Fruit fly (Drosophila melanogaster) whole organism, embryonic: Measurements from ENCODE around the gene Osi6.
A peak's percentile ranks its signal among the peaks of the same experiment; 100 is the strongest.

Experiments used
- Blimp-1 ChIP-seq: fragments of 200-800 bp; sonication (Bioruptor generic); optimal IDR thresholded peaks from 3 replicates; lab custom pipeline; 2018; ENCODE audit warnings: missing biosample characterization, missing genetic modification characterization, mild to moderate bottlenecking, moderate library complexity, missing genetic modification reagents
- Bteb2 ChIP-seq: fragments of 200-800 bp; sonication (Bioruptor generic); optimal IDR thresholded peaks from 2 replicates; lab custom pipeline; 2016; ENCODE audit warnings: missing biosample characterization, missing genetic modification characterization
- CG1024 ChIP-seq: fragments of 200-800 bp; sonication (Bioruptor generic); IDR thresholded peaks from 2 replicates; pipeline ENCODE4 v1.3.6; 2022; ENCODE audit warnings: missing biosample characterization, missing genetic modification characterization
- CG10267 ChIP-seq: fragments of 200-800 bp; sonication (Bioruptor generic); optimal IDR thresholded peaks from 2 replicates; lab custom pipeline; 2018; ENCODE audit warnings: missing biosample characterization, mild to moderate bottlenecking, missing genetic modification characterization, moderate library complexity
- CG11093 ChIP-seq: fragments of 200-800 bp; sonication (Bioruptor generic); IDR thresholded peaks from 3 replicates; pipeline ENCODE4 v1.3.6; 2022; ENCODE audit warnings: missing biosample characterization, missing genetic modification characterization
- CG11696 ChIP-seq: fragments of 200-800 bp; sonication (Bioruptor generic); IDR thresholded peaks from 2 replicates; pipeline ENCODE4 v1.3.6; 2022; ENCODE audit warnings: missing biosample characterization, missing genetic modification characterization
- CG12236 ChIP-seq: fragments of 200-800 bp; sonication (Bioruptor generic); optimal IDR thresholded peaks from 2 replicates; lab custom pipeline; 2016; ENCODE audit warnings: missing biosample characterization, missing genetic modification characterization
- CG12659 ChIP-seq: fragments of 200-800 bp; sonication (Bioruptor generic); optimal IDR thresholded peaks from 3 replicates; lab custom pipeline; 2017; ENCODE audit warnings: mild to moderate bottlenecking, missing biosample characterization, missing genetic modification reagents, missing genetic modification characterization
- CG13123 ChIP-seq: fragments of 200-800 bp; sonication (Bioruptor generic); optimal IDR thresholded peaks from 2 replicates; lab custom pipeline; 2016; ENCODE audit warnings: missing biosample characterization, missing genetic modification characterization
- CG14860 ChIP-seq: fragments of 200-800 bp; sonication (Bioruptor generic); IDR thresholded peaks from 3 replicates; pipeline ENCODE4 v1.3.6; 2022; ENCODE audit warnings: missing biosample characterization, missing genetic modification characterization; ENCODE audit not compliant: partially characterized antibody
- CG16863 ChIP-seq: fragments of 200-800 bp; sonication (Bioruptor generic); optimal IDR thresholded peaks from 3 replicates; lab custom pipeline; 2016; ENCODE audit warnings: missing biosample characterization, missing genetic modification characterization
- CG17186 ChIP-seq: fragments of 200-800 bp; sonication (Bioruptor generic); optimal IDR thresholded peaks from 3 replicates; lab custom pipeline; 2017; ENCODE audit warnings: missing biosample characterization, missing genetic modification reagents, missing genetic modification characterization
- CG17385 ChIP-seq: fragments of 200-800 bp; sonication (Bioruptor generic); optimal IDR thresholded peaks from 3 replicates; lab custom pipeline; 2018; ENCODE audit warnings: missing biosample characterization, mild to moderate bottlenecking, missing genetic modification characterization
- CG2875 ChIP-seq: fragments of 200-800 bp; sonication (Bioruptor generic); optimal IDR thresholded peaks from 2 replicates; lab custom pipeline; 2017; ENCODE audit warnings: missing biosample characterization, mild to moderate bottlenecking, missing genetic modification characterization, missing genetic modification reagents
- CG34224 ChIP-seq: fragments of 200-800 bp; sonication (Bioruptor generic); IDR thresholded peaks from 3 replicates; pipeline ENCODE4 v1.3.6; 2022; ENCODE audit warnings: missing biosample characterization, missing genetic modification characterization; ENCODE audit not compliant: partially characterized antibody
- CG6272 ChIP-seq: fragments of 200-800 bp; sonication (Bioruptor generic); IDR thresholded peaks from 2 replicates; pipeline ENCODE4 v1.3.6; 2022; ENCODE audit warnings: missing biosample characterization, missing genetic modification characterization
- CG8388 ChIP-seq: fragments of 200-800 bp; sonication (Bioruptor generic); optimal IDR thresholded peaks from 2 replicates; lab custom pipeline; 2019; ENCODE audit warnings: missing biosample characterization, mild to moderate bottlenecking, missing genetic modification characterization, moderate library complexity
- CG9215 ChIP-seq: fragments of 200-800 bp; sonication (Bioruptor generic); IDR thresholded peaks from 2 replicates; pipeline ENCODE4 v1.3.6; 2022; ENCODE audit warnings: missing biosample characterization, missing genetic modification characterization
- CG9727 ChIP-seq: fragments of 200-800 bp; sonication (Bioruptor generic); optimal IDR thresholded peaks from 3 replicates; lab custom pipeline; 2017; ENCODE audit warnings: missing biosample characterization, mild to moderate bottlenecking, missing genetic modification characterization
- D19A ChIP-seq: fragments of 200-800 bp; optimal IDR thresholded peaks from 3 replicates; lab custom pipeline; 2019; ENCODE audit warnings: missing biosample characterization, mild to moderate bottlenecking, missing genetic modification characterization, moderate library complexity
- Dfd ChIP-seq, 2 experiments: fragments of >200 bp; optimal IDR thresholded peaks; 2 replicates each; lab custom pipeline; 2017; ENCODE audit warnings: missing biosample characterization in 2 of 2, missing genetic modification characterization in 2 of 2
- Drgx ChIP-seq: fragments of 200-800 bp; sonication (Bioruptor generic); IDR thresholded peaks from 2 replicates; pipeline ENCODE4 v1.3.6; 2022; ENCODE audit warnings: missing biosample characterization, missing genetic modification characterization
- MTF-1 ChIP-seq: fragments of 200-800 bp; sonication (Bioruptor generic); optimal IDR thresholded peaks from 2 replicates; lab custom pipeline; 2018; ENCODE audit warnings: missing biosample characterization, mild to moderate bottlenecking, missing genetic modification characterization, borderline replicate concordance
- Mad ChIP-seq: fragments of 200-800 bp; sonication (Bioruptor generic); optimal IDR thresholded peaks from 2 replicates; lab custom pipeline; 2016; ENCODE audit warnings: missing biosample characterization, missing genetic modification characterization
- Meics ChIP-seq: fragments of 200-800 bp; sonication (Bioruptor generic); optimal IDR thresholded peaks from 2 replicates; lab custom pipeline; 2017; ENCODE audit warnings: missing biosample characterization, mild to moderate bottlenecking, missing genetic modification characterization
- Mes4 ChIP-seq: fragments of 200-800 bp; sonication (Bioruptor generic); optimal IDR thresholded peaks from 2 replicates; lab custom pipeline; 2016; ENCODE audit warnings: missing biosample characterization, missing genetic modification characterization
- NFAT ChIP-seq: fragments of 200-800 bp; sonication (Bioruptor generic); IDR thresholded peaks from 2 replicates; pipeline ENCODE4 v1.3.6; 2022; ENCODE audit warnings: missing biosample characterization, missing genetic modification characterization
- Nf-YC ChIP-seq: fragments of 200-800 bp; optimal IDR thresholded peaks from 3 replicates; lab custom pipeline; 2019; ENCODE audit warnings: missing biosample characterization, mild to moderate bottlenecking, missing genetic modification characterization, moderate library complexity
- Side ChIP-seq: fragments of 200-800 bp; sonication (Bioruptor generic); optimal IDR thresholded peaks from 2 replicates; lab custom pipeline; 2016; ENCODE audit warnings: missing biosample characterization, missing genetic modification characterization
- Stat92E ChIP-seq, 3 experiments: fragments of >200 bp in 2 of 3; fragments of 200-800 bp in 1 of 3; sonication (Bioruptor generic) in 1 of 3; optimal IDR thresholded peaks; 2 replicates each; lab custom pipeline; 2017 to 2019; ENCODE audit warnings: missing biosample characterization in 3 of 3, missing genetic modification characterization in 3 of 3, mild to moderate bottlenecking in 1 of 3, moderate library complexity in 1 of 3
- abd-A ChIP-seq: fragments of 200-800 bp; sonication (Bioruptor generic); optimal IDR thresholded peaks from 3 replicates; lab custom pipeline; 2019; ENCODE audit warnings: missing biosample characterization, mild to moderate bottlenecking, missing genetic modification characterization, moderate library complexity
- al ChIP-seq: fragments of 200-800 bp; sonication (Bioruptor generic); IDR thresholded peaks from 2 replicates; pipeline ENCODE4 v1.3.6; 2022; ENCODE audit warnings: missing biosample characterization, missing genetic modification characterization
- bbx ChIP-seq: fragments of 200-800 bp; sonication (Bioruptor generic); IDR thresholded peaks from 2 replicates; pipeline ENCODE4 v1.3.6; 2022; ENCODE audit warnings: missing biosample characterization, missing genetic modification characterization; ENCODE audit not compliant: partially characterized antibody
- bcd ChIP-seq: fragments of 200-800 bp; sonication (Bioruptor generic); optimal IDR thresholded peaks from 2 replicates; lab custom pipeline; 2017; ENCODE audit warnings: missing biosample characterization, mild to moderate bottlenecking, missing genetic modification characterization
- cg ChIP-seq: fragments of 200-800 bp; sonication (Bioruptor generic); optimal IDR thresholded peaks from 3 replicates; lab custom pipeline; 2019; ENCODE audit warnings: missing biosample characterization, mild to moderate bottlenecking, missing genetic modification characterization, moderate library complexity
- chm ChIP-seq: fragments of 200-800 bp; sonication (Bioruptor generic); IDR thresholded peaks from 2 replicates; pipeline ENCODE4 v1.3.6; 2022; ENCODE audit warnings: missing biosample characterization, missing genetic modification characterization
- crol ChIP-seq: fragments of 200-800 bp; sonication (Bioruptor generic); IDR thresholded peaks from 2 replicates; pipeline ENCODE4 v1.3.6; 2022; ENCODE audit warnings: missing biosample characterization, missing genetic modification characterization
- dati ChIP-seq: fragments of 200-800 bp; sonication (Bioruptor generic); IDR thresholded peaks from 2 replicates; pipeline ENCODE4 v1.3.6; 2022; ENCODE audit warnings: missing biosample characterization, missing genetic modification characterization
- dmrt11E ChIP-seq: fragments of 200-800 bp; sonication (Bioruptor generic); optimal IDR thresholded peaks from 3 replicates; lab custom pipeline; 2018; ENCODE audit warnings: missing biosample characterization, mild to moderate bottlenecking, missing genetic modification characterization, moderate library complexity
- fd64A ChIP-seq: fragments of 200-800 bp; sonication (Bioruptor generic); optimal IDR thresholded peaks from 3 replicates; lab custom pipeline; 2018; ENCODE audit warnings: missing biosample characterization, mild to moderate bottlenecking, missing genetic modification characterization
- h ChIP-seq: fragments of >200 bp; optimal IDR thresholded peaks from 2 replicates; lab custom pipeline; 2017
- her ChIP-seq: fragments of 200-800 bp; sonication (Bioruptor generic); optimal IDR thresholded peaks from 2 replicates; lab custom pipeline; 2016; ENCODE audit warnings: missing biosample characterization, missing genetic modification characterization
- ind ChIP-seq: fragments of 200-800 bp; sonication (Bioruptor generic); optimal IDR thresholded peaks from 3 replicates; lab custom pipeline; 2016; ENCODE audit warnings: missing biosample characterization, missing genetic modification characterization
- inv ChIP-seq: fragments of 200-800 bp; sonication (Bioruptor generic); IDR thresholded peaks from 2 replicates; pipeline ENCODE4 v1.3.6; 2022; ENCODE audit warnings: missing biosample characterization, missing genetic modification characterization; ENCODE audit not compliant: partially characterized antibody
- lola ChIP-seq, 3 experiments: fragments of >200 bp in 2 of 3; fragments of 200-800 bp in 1 of 3; sonication (Bioruptor generic) in 1 of 3; optimal IDR thresholded peaks; 2 replicates each; lab custom pipeline; 2017 to 2019; ENCODE audit warnings: missing biosample characterization in 3 of 3, missing genetic modification characterization in 3 of 3, mild to moderate bottlenecking in 1 of 3, moderate library complexity in 1 of 3
- pb ChIP-seq: fragments of 200-800 bp; sonication (Bioruptor generic); optimal IDR thresholded peaks from 3 replicates; lab custom pipeline; 2016; ENCODE audit warnings: missing biosample characterization, missing genetic modification characterization
- pnt ChIP-seq: fragments of 200-800 bp; sonication (Bioruptor generic); optimal IDR thresholded peaks from 3 replicates; lab custom pipeline; 2016; ENCODE audit warnings: missing biosample characterization, missing genetic modification characterization
- ssp ChIP-seq: fragments of 200-800 bp; sonication (Bioruptor generic); IDR thresholded peaks from 2 replicates; pipeline ENCODE4 v1.3.6; 2022; ENCODE audit warnings: missing biosample characterization, missing genetic modification characterization
- twi ChIP-seq: fragments of 200-800 bp; optimal IDR thresholded peaks from 2 replicates; lab custom pipeline; 2019; ENCODE audit warnings: missing biosample characterization, mild to moderate bottlenecking, missing genetic modification characterization, moderate library complexity
- vnd ChIP-seq: fragments of 200-800 bp; sonication (Bioruptor generic); IDR thresholded peaks from 3 replicates; pipeline ENCODE4 v1.3.6; 2022; ENCODE audit warnings: missing biosample characterization, missing genetic modification characterization; ENCODE audit not compliant: partially characterized antibody

The Osi6 gene

DNA sequence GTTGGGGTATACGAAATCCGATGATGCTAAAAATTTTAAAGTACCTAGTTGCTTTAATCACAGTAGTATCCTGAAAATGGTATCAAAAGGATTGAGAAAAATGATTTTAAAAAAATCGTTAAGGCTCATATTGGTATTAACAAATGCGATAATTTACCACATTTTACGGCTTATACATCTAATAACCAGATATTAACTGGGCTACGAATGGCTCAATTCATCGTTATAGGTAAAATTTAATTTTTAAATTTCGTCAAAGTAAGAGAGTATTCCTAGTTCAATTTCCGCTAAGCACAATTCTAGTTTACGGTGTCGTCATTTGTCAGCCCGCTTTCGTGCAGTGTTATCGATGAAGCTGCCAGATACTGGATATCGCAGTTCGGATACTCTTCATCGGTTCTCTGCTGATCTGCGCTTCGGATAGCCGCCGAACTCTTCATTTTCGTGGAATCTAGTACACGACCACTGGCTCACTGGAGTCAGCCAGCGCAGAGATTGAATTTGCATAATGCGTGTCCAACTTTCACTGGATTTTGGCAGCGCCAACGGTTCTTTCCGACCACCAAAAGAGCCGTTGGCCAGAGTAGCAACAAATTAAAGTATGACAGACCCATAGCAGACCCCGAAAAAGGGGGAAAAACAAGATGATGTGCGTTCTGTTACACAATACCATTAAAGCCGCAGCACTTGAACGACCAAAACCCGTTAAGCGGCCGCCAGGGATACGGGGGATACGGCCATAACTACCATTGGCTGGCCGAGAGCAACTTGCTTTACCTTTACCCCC lies 5.3 kb upstream of the Osi6 start (continued):
- TF ChIP-seq inv (GFP tag; lab: Robert Waterston, UW), result no peak
- peak; percentile 26 for TF ChIP-seq pnt
- no peak for TF ChIP-seq Dfd (GFP tag; optimal IDR thresholded peaks at IDR 0.05; lab: Kevin White, UChicago)
- no peak for TF ChIP-seq CG1024 (GFP tag; lab: Robert Waterston, UW)
- no peak for TF ChIP-seq CG6272 (GFP tag; lab: Robert Waterston, UW)
- TF ChIP-seq Drgx, result no peak
- no peak for TF ChIP-seq CG9215 (GFP tag; lab: Robert Waterston, UW)
- TF ChIP-seq al (GFP tag; lab: Robert Waterston, UW), result no peak
- TF ChIP-seq CG11696, result no peak
- no peak for TF ChIP-seq CG34224 (GFP tag; lab: Robert Waterston, UW)
- TF ChIP-seq CG2875 (GFP tag; lab: Kevin White, UChicago), result peak; percentile 40
- no peak for TF ChIP-seq bcd (GFP tag; lab: Kevin White, UChicago)
- TF ChIP-seq CG17385 (GFP tag; lab: Kevin White, UChicago), result no peak
- TF ChIP-seq Meics (GFP tag; lab: Kevin White, UChicago), result no peak
- no peak for TF ChIP-seq CG12659 (GFP tag; lab: Kevin White, UChicago)
- TF ChIP-seq Nf-YC (tag; lab: Kevin White, UChicago), result no peak
- TF ChIP-seq CG14860 (GFP tag; lab: Robert Waterston, UW), result no peak
- no peak for TF ChIP-seq ind (GFP tag; lab: Kevin White, UChicago)
- no peak for TF ChIP-seq fd64A (GFP tag; lab: Kevin White, UChicago)
- no peak for TF ChIP-seq Stat92E (GFP tag; optimal IDR thresholded peaks at IDR 0.05; lab: Kevin White, UChicago)
- no peak for TF ChIP-seq dati (GFP tag; lab: Robert Waterston, UW)
- no peak for TF ChIP-seq bbx
- TF ChIP-seq pb (GFP tag; lab: Kevin White, UChicago), result no peak
- no peak for TF ChIP-seq CG13123 (GFP tag; lab: Kevin White, UChicago)
- TF ChIP-seq chm, result no peak
- no peak for TF ChIP-seq twi (tag; lab: Kevin White, UChicago)
- peak; percentile 65 for TF ChIP-seq D19A (tag; lab: Kevin White, UChicago)
- no peak for TF ChIP-seq CG17186
- TF ChIP-seq Mes4 (GFP tag; lab: Kevin White, UChicago), result no peak
- no peak for TF ChIP-seq CG9727 (GFP tag; lab: Kevin White, UChicago)
- no peak for TF ChIP-seq dmrt11E
- no peak for TF ChIP-seq ssp (GFP tag; lab: Robert Waterston, UW)
- no peak for TF ChIP-seq vnd (GFP tag; lab: Robert Waterston, UW)
- peak; percentile 85 for TF ChIP-seq Blimp-1
- no peak for TF ChIP-seq CG12236
- TF ChIP-seq MTF-1 (GFP tag; lab: Kevin White, UChicago), result no peak
- no peak for TF ChIP-seq cg (GFP tag; lab: Kevin White, UChicago)
- no peak for TF ChIP-seq CG11093 (GFP tag; lab: Robert Waterston, UW)
- no peak for TF ChIP-seq Mad (GFP tag; lab: Kevin White, UChicago)
- TF ChIP-seq abd-A (tag; lab: Kevin White, UChicago), result no peak
- TF ChIP-seq Side (GFP tag; lab: Kevin White, UChicago), result no peak
- TF ChIP-seq h (lab: Kevin White, UChicago), result no peak
- TF ChIP-seq lola (GFP tag; optimal IDR thresholded peaks at IDR 0.05; lab: Kevin White, UChicago), result no peak
- no peak for TF ChIP-seq crol
- TF ChIP-seq her (GFP tag; lab: Kevin White, UChicago), result no peak
- no peak for TF ChIP-seq Bteb2 (GFP tag; lab: Kevin White, UChicago)
- no peak for TF ChIP-seq CG10267 (tag; lab: Kevin White, UChicago)
- TF ChIP-seq NFAT, result no peak
- TF ChIP-seq CG16863 (GFP tag; lab: Kevin White, UChicago), result no peak
- TF ChIP-seq CG8388 (GFP tag; lab: Kevin White, UChicago), result peak; percentile 8
